Worm (Caenorhabditis elegans): Measurements from ENCODE around the gene F47C12.13.
A peak's percentile ranks its signal among the peaks of the same experiment; 100 is the strongest.

DNA sequence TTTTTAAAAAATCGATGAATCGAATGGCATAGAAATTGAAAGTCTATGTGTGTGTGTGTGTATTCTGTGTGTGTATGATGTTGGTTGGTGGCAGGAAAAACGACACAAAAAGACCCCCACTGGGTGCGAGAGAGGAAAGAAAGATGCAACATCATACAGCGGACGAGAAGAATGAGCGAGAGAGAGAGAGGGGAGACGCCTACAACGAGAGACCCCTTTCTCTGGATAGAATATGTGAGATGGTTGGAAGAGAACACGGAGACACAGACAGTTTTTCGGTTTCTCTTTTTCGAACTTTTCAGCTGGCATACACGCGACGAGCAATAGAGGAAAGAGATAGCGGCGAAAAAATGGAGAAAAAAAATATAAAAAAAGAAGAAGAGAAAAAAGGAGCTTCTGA lies 25.6 kb upstream of the F47C12.13 start:
- TF ChIP-seq lin-13 (tag; optimal IDR thresholded peaks at IDR 0.05) (peak; percentile 22), ceh-39 (tag; optimal IDR thresholded peaks at IDR 0.05) (no peak)

Data from whole organism, mixed stage, embryonic.